Fruit fly (Drosophila melanogaster): ENCODE results near the gene ppk27.

ppk27 gene

dm6 chr3L:3787595-3788151, 32.7 kb upstream of the ppk27 start (continued):
- TF ChIP-seq CG33213 (GFP tag; optimal IDR thresholded peaks at IDR 0.05) (peak; percentile 23), CG42726 (GFP tag; IDR thresholded peaks at IDR 0.05; ENCODE audit: partially characterized antibody) (peak; percentile 81), Spps (tag; optimal IDR thresholded peaks at IDR 0.05) (peak; percentile 11), amos (GFP tag; IDR thresholded peaks at IDR 0.05; ENCODE audit: partially characterized antibody) (peak; percentile 55; the same call in 1 of the 2 replicates), twi (tag; optimal IDR thresholded peaks at IDR 0.05) (peak; percentile 40), tgo (GFP tag; IDR thresholded peaks at IDR 0.05) (no peak), CG4707 (GFP tag; optimal IDR thresholded peaks at IDR 0.05) (peak; percentile 43), seq (GFP tag; IDR thresholded peaks at IDR 0.05) (peak; percentile 40; the same call in 1 of the 2 replicates), Lhr (GFP tag; optimal IDR thresholded peaks at IDR 0.05) (peak; percentile 79), E2f2 (GFP tag; IDR thresholded peaks at IDR 0.05) (peak; percentile 94), Dll (GFP tag; IDR thresholded peaks at IDR 0.05; ENCODE audit: partially characterized antibody) (0 out of 4 replicates have a peak, but pooled peaks have one; percentile 46), Nf-YC (tag; optimal IDR thresholded peaks at IDR 0.05) (peak; percentile 22), CG12659 (GFP tag; optimal IDR thresholded peaks at IDR 0.05) (peak; percentile 45), ewg (GFP tag; optimal IDR thresholded peaks at IDR 0.05) (peak; percentile 71), CrebB (tag; optimal IDR thresholded peaks at IDR 0.05) (peak; percentile 59), odd (GFP tag; optimal IDR thresholded peaks at IDR 0.05) (peak; percentile 68), Bgb (GFP tag; IDR thresholded peaks at IDR 0.05; ENCODE audit: partially characterized antibody) (peak; percentile 59; the same call in 1 of the 2 replicates), jing (GFP tag; optimal IDR thresholded peaks at IDR 0.05) (no peak), CG6254 (GFP tag; optimal IDR thresholded peaks at IDR 0.05) (peak; percentile 32), Drgx (GFP tag; IDR thresholded peaks at IDR 0.05) (0 out of 2 replicates have a peak, but pooled peaks have one; percentile 23), Elba2 (GFP tag; optimal IDR thresholded peaks at IDR 0.05) (peak; percentile 42), CG17912 (GFP tag; optimal IDR thresholded peaks at IDR 0.05) (peak; percentile 67), CG17802 (tag; optimal IDR thresholded peaks at IDR 0.05) (no peak), Hr51 (GFP tag; optimal IDR thresholded peaks at IDR 0.05) (peak; percentile 8 to 22), Opbp (GFP tag; IDR thresholded peaks at IDR 0.05; ENCODE audit: partially characterized antibody) (peak; percentile 74), grau (tag; optimal IDR thresholded peaks at IDR 0.05) (peak; percentile 50), CG11456 (GFP tag; IDR thresholded peaks at IDR 0.05) (0 out of 3 replicates have a peak, but pooled peaks have one; percentile 15), Sin3A (optimal IDR thresholded peaks at IDR 0.05) (peak; percentile 2), CG6654 (GFP tag; optimal IDR thresholded peaks at IDR 0.05) (no peak), row (GFP tag; IDR thresholded peaks at IDR 0.05) (peak; percentile 42; the same call in 1 of the 3 replicates), Sry-δ (GFP tag; optimal IDR thresholded peaks at IDR 0.05) (peak; percentile 20), D19A (tag; optimal IDR thresholded peaks at IDR 0.05) (peak; percentile 0), zfh1 (GFP tag; IDR thresholded peaks at IDR 0.05) (peak; percentile 4; the same call in 1 of the 3 replicates), Camta (GFP tag; optimal IDR thresholded peaks at IDR 0.05) (peak; percentile 15), CG10267 (tag; optimal IDR thresholded peaks at IDR 0.05) (peak; percentile 41), CG13894 (tag; optimal IDR thresholded peaks at IDR 0.05) (peak; percentile 13), shn (GFP tag; optimal IDR thresholded peaks at IDR 0.05) (peak; percentile 30), CG8765 (GFP tag; IDR thresholded peaks at IDR 0.05) (no peak), HLH4C (GFP tag; IDR thresholded peaks at IDR 0.05; ENCODE audit: partially characterized antibody) (peak; percentile 29; the same call in 1 of the 3 replicates), Myb (GFP tag; optimal IDR thresholded peaks at IDR 0.05) (peak; percentile 31), CG10321 (GFP tag; IDR thresholded peaks at IDR 0.05) (peak; percentile 14; the same call in 1 of the 2 replicates), Bdp1 (GFP tag; optimal IDR thresholded peaks at IDR 0.05) (peak; percentile 0), gsb-n (tag; optimal IDR thresholded peaks at IDR 0.05) (peak; percentile 24), BEAF-32 (GFP tag; optimal IDR thresholded peaks at IDR 0.05) (peak; percentile 48), Med (GFP tag) (peak; percentile 92), kni (GFP tag; optimal IDR thresholded peaks at IDR 0.05) (peak; percentile 45), CG15514 (GFP tag; optimal IDR thresholded peaks at IDR 0.05) (peak; percentile 58), fd3F (GFP tag; optimal IDR thresholded peaks at IDR 0.05) (peak; percentile 6)
